Worm (Caenorhabditis elegans) whole organism, late embryonic: Measurements from ENCODE around the gene D2045.9.

ENCODE experiments used
- ceh-19 ChIP-seq: fragments of 200-800 bp; sonication (Bioruptor generic); optimal IDR thresholded peaks from 2 replicates; lab custom pipeline; 2018; ENCODE audit warnings: mild to moderate bottlenecking, missing genetic modification characterization, missing compliant biosample characterization
- eyg-1 ChIP-seq: sonication (generic microtip); optimal IDR thresholded peaks from 2 replicates; lab custom pipeline; 2016; ENCODE audit warnings: missing genotype, missing genetic modification characterization, missing compliant biosample characterization
- lin-11 ChIP-seq: fragments of 200-800 bp; sonication (Bioruptor generic); optimal IDR thresholded peaks from 2 replicates; lab custom pipeline; 2018; ENCODE audit warnings: mild to moderate bottlenecking, missing genetic modification characterization, missing compliant biosample characterization
- pha-4 ChIP-seq: fragments of 150-350 bp; optimal IDR thresholded peaks from 2 replicates; lab custom pipeline; 2018; ENCODE audit warnings: missing biosample characterization, missing genetic modification reagents, missing genetic modification characterization

- TF ChIP-seq ceh-19 (GFP tag; lab: Kevin White, UChicago) (no peak), eyg-1 (tag; lab: Kevin White, UChicago) (no peak), lin-11 (tag; lab: Kevin White, UChicago) (no peak), pha-4 (tag; lab: Kevin White, UChicago) (no peak)
Observed at ce11 chrIII:10462935-10463548, 12.0 kb upstream of the D2045.9 start.
